Fruit fly (Drosophila melanogaster) S2 (cell line): ENCODE data around the gene Kr-h1.
A peak's percentile ranks its signal among the peaks of the same experiment; 100 is the strongest.

ENCODE experiments used
- CG8478 ChIP-seq: fragments of >200 bp; optimal IDR thresholded peaks from 2 replicates; lab custom pipeline; 2018
- CTCF ChIP-seq, 2 experiments: fragments of >200 bp; optimal IDR thresholded peaks; 2 replicates each; lab custom pipeline; 2018

Kr-h1 gene

DNA sequence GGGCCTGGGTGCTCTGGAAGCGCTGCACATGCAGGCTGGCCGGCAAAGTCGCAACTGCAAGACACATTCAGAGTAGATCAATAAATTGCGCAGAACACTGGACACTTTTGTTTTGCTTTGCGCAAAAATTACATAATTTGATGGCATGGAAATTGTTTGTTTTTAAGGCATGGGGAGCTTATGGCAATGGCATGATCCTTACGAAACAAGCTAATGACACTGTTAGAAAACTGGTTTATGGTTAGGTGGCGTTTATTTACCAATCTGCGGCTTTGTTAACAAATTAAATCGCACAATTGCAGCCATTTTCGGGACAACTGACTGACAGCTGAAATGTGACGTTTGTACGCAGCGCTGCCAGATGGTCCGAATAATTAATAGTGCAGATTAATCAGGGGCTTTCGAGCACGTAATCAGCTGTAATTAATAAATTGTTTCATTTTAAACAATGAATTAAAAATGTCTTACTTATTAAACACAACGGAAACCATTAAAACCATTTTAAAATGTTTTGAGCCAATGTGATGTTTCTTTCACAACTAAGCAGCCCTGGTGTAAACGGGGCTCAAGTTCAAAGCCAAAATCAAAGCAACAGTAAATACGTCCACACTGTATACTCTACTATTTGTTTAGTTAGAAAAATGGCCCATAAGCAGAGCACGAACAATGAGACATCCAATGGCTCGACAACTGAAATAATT is 19.9 kb upstream of the Kr-h1 start, which contains the start of the genes ND-51 and CG13994:
TSS of gene ND-51 (minus strand) at position 376 of the 701 bp plus-strand sequence.
TSS of gene CG13994 (plus strand) at position 608 of the 701 bp plus-strand sequence.
- TF ChIP-seq CTCF (optimal IDR thresholded peaks at IDR 0.05; lab: Kevin White, UChicago): no peak
- no peak for TF ChIP-seq CG8478 (lab: Kevin White, UChicago)

DNA sequence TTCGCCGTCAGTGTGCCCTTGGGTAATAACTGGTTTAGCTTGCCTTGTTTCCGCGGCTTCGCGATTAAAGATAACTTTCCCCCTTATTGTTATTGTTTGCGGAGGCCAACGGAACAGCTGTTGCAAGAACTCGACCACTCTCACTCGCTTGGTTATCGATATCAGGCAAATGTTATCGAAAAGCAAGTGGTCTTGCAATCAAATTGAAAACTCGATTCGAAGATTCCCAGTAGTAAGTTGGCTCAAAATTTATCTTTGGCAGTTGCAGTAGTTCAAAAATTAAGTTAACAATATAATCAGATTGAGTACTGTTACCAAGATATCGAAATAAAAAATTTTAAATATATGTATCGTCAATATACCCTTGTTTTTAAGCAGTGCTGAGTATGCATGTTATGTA is 16.6 kb upstream of the Kr-h1 start, which contains the start of the genes Fbw5 and CG9147:
TSS of gene Fbw5 (minus strand) at position 131 of the 400 bp plus-strand sequence.
TSS of gene CG9147 (plus strand) at position 175 of the 400 bp plus-strand sequence.
- TF ChIP-seq CG8478 (lab: Kevin White, UChicago) (no peak), CTCF (optimal IDR thresholded peaks at IDR 0.05; lab: Kevin White, UChicago) (no peak)

DNA sequence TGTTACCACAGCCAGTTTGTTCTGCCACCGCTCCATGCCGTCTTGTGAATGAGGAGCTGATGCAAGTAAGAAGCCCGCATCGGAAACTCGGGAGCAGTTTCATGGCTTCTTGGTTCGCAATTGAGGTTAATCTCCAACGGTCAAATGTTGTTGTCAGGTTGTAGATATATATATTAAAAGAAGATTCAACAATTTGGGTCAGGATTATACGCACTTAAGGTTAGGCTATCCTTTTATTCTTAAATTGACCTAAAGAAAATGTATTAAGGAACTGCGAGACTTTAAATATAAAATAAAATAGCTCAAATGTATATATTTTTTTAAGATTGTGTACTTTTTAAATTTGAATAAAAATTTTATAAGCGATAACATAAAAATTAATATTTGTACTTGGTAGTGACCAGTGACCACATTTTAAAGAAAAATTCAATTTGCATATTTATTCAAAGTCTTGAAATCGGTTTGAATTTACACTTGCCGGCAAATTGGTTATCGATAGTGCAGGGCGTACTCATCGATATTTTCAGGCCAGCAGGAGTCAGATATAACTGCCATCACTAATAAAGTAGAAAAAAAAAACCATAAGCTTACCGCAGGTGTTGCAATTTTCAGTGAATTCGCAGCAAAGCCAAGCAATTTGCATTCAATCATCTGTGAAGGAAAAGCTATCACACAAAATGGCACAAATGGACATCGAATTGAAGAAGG is 13.7 kb upstream of the Kr-h1 start, which contains the start of the genes CG9150 and Pfdn1:
TSS of gene CG9150 (minus strand) at position 51 of the 708 bp plus-strand sequence.
TSS of gene Pfdn1 (plus strand) at position 536 of the 708 bp plus-strand sequence.
- TF ChIP-seq CG8478 (lab: Kevin White, UChicago): no peak
- no peak for TF ChIP-seq CTCF (optimal IDR thresholded peaks at IDR 0.05; lab: Kevin White, UChicago)

DNA sequence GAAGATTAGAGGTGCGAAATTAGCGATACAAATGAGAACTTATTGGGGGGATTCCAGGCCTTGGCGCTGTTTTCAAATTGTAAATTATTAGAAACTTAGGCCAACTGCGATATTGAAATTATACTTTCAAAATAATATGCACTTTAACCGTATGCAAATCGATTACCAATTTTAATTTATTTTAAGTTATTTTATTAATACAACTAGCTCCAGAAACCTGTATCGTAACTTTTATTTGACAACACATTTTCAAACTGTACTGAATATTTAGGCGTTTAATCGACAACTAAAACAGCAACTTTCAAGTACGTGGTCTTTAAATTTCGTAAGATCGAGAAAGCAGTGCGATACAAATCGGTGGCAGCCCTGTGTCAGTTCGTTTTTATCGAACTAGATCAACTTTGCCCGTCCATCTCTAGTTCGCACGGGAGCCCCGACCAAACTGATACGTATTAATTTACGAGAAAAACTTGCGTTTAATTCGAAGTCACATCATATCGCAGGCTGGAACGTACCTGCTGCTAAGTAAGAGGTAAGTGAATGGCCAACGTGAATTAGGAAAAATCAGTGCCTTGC is 11.7 kb upstream of the Kr-h1 start, which contains the start of the genes CG9154 and Kr-h2:
TSS of gene CG9154 (minus strand) at position 31 of the 576 bp plus-strand sequence.
TSS of gene Kr-h2 (plus strand) at position 335 of the 576 bp plus-strand sequence.
- TF ChIP-seq CG8478 (lab: Kevin White, UChicago) (no peak), CTCF (optimal IDR thresholded peaks at IDR 0.05; lab: Kevin White, UChicago) (peak in 1 of 2 experiments; percentile 37)

DNA sequence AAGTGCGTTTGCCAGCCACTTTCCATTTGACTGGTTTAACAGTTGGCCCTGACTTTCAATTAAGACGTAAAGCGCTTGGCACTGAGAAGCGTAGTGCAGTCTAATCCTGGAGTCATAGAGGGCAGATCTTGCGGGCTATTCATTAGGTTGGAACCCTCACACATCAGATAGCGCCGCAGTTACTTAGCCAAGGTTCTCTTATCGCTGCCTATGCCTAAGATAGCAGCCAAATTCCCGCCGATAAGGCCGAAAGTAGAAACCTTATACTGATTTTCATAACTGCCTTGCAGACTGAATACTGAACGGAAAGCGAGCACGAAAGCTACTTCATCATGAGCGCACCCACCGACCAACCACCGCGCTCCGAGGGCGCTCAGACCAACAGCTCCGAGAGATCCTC is 10.3 kb upstream of the Kr-h1 start:
- TF ChIP-seq CG8478 (lab: Kevin White, UChicago) (no peak), CTCF (optimal IDR thresholded peaks at IDR 0.05; lab: Kevin White, UChicago) (no peak)

DNA sequence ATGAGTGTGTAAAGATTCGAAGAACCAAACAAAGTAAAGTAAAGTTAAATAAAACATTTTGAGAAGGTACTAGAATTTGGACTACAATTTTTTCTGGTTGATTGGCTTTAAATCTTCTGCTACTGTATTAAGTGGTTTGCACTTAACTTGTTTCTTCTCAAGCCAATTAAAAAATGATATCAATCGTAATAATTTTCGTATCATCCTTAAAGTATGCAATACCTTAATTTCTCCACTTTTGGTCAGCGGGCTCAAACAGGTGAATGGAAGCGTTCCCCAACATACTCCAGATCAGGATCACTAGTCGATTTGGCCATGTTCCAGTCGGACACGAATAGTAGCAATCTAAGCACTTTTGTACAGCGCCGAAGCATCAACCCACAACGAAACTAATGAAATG is 8.5 kb upstream of the Kr-h1 start:
- TF ChIP-seq CTCF (optimal IDR thresholded peaks at IDR 0.05; lab: Kevin White, UChicago) (no peak), CG8478 (lab: Kevin White, UChicago) (no peak)

DNA sequence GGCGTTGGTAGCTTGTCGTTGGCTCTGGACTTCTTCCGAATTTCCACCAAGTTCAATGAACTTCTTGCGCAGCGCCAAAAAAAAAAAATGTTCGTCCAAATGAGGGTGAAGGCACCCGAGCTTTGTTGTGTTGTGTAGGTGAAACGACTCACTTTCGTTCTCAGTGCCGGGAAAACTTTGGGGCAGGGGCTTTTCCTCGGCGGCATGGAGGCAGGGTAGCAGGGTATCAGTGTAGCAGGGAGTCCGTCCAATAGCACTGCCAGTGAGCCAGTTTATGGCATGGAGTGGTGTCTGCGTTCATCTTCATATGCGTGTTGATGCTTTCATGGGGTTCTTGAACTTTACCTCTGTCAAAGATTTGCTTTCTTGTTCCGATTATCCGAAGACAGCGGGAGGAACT is 8.1 kb upstream of the Kr-h1 start:
- no peak for TF ChIP-seq CTCF (optimal IDR thresholded peaks at IDR 0.05; lab: Kevin White, UChicago)
- TF ChIP-seq CG8478 (lab: Kevin White, UChicago): no peak

DNA sequence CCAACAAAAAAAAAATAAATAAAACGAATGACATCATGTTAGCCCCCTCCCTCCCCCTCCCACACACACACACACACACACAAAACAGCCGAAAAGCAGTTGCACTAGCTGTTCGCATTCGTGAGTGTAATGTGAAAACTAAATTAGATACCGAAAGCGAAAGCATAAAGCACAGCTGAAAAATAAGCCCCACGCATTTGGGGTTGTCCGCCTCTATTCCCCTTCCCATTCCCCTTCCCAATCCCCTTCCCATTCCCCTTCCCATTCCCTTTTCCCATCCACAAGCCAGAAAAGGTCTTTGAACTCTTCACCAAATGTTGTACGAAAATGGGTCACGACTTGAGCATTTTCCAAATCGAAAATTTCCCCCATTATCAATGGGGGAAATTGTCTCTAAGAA is 7.1 kb upstream of the Kr-h1 start:
- TF ChIP-seq CG8478 (lab: Kevin White, UChicago) (no peak), CTCF (optimal IDR thresholded peaks at IDR 0.05; lab: Kevin White, UChicago) (no peak)

DNA sequence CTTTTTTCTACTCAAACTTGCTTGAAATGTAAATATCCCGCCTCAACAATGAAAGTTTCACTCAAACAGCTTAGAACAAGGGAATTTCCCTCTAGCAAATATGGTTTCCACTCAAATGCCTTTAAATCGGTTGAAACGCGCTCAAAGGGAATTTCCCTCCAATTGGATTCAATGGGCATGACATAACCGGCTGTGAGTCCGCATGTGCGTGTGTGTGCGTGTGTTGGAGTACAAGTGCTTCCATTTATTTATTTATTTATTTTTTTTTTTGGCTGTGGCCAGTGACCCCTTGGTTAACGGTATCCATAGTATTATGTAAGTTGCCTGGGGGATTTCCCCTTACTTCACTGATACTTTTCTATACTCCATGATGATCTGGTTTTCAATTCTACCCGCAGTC is 6.3 kb upstream of the Kr-h1 start:
- no peak for TF ChIP-seq CG8478 (lab: Kevin White, UChicago)
- TF ChIP-seq CTCF (optimal IDR thresholded peaks at IDR 0.05; lab: Kevin White, UChicago): no peak

DNA sequence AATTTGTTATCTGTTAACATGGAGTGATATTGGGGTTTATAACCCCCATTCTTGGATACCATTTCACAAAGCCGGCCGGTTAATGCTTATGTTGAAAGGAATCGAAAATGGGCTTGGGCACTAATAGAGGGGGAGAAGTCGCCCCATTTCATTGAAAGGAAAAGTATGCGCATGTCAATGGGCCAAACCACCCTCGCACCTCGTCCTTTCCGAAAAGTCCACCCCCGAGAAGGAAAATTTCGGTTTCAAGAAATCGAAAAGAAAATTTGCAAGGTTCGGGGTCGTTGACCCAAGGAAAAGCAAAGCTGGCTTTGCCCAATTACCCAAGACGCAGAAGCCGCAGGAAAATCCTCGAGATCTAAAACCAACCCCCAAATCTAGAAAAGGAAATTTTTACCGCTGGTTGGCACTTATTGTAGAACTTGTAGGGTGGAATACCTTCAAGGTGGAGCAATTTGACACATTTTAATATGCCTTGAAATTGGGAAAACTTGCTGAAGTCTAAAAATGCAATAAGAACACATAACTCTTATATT is 5.5 kb upstream of the Kr-h1 start:
- TF ChIP-seq CTCF (optimal IDR thresholded peaks at IDR 0.05; lab: Kevin White, UChicago): no peak
- no peak for TF ChIP-seq CG8478 (lab: Kevin White, UChicago)

DNA sequence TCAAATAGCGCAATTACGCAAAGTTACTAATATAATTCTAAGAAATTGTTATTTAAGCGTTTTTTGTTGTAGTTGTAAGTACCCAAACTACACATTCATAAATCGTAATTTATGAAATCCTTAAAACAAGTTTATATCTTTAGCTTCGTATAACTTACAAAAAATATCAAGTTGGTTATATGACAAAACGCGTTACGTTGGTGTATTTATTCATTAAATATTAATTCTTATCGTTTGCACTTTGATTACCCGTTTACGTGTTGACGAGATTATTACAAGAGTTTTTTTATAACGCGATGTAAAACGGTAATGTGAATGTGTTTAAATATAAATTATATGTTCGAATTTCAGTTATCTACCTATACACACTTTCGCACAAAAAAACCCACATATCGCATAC is 4.8 kb upstream of the Kr-h1 start:
- TF ChIP-seq CG8478 (lab: Kevin White, UChicago) (no peak), CTCF (optimal IDR thresholded peaks at IDR 0.05; lab: Kevin White, UChicago) (no peak)

DNA sequence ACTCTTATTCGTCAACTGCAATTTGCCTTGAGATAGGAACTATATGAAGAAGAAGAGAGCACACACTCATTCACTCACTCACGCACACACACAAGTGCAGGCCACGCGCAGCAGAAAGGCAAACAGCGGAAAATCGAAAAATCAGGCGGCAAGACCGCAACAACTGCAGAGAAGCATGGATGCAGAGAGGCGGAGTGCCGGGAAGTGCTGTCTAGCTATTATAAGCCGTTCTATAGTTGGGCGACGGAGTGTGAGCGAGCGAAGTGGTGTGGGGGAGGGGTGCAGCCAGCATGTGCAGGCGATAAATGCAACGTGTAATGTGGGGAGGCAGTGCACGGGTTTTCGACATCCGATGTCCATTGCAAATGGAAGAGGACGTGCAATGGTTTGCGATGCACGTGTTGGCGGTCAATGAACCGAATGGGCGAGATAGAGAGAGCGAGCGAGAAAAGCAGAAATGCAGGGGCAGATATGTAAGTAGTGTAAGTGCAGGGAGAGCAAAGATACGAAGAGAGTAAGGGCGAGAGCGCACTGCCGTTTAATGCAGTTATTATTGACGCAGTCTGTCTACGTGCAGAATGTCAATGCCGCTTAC is 3.5 kb upstream of the Kr-h1 start:
- no peak for TF ChIP-seq CTCF (optimal IDR thresholded peaks at IDR 0.05; lab: Kevin White, UChicago)
- no peak for TF ChIP-seq CG8478 (lab: Kevin White, UChicago)

DNA sequence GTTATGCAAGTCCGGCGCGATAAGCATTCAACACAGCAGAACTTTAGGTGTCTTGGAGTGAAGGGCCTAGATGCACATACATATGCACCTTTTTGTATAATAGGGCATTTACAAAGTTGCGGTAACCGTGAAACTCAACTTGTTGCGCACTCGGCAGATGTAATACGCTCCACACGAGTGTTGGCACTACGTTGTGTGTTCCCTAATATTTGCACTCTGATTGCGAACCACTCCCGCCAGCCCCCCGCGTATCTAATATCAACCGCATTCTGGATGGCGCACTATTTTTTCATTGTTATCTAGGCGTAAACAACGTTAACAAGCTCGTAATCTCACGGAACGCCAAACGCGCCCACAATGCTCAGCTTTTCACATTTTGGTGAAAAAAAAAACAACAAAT is 2.1 kb upstream of the Kr-h1 start:
- TF ChIP-seq CG8478 (lab: Kevin White, UChicago) (no peak), CTCF (optimal IDR thresholded peaks at IDR 0.05; lab: Kevin White, UChicago) (no peak)
